Fruit fly (Drosophila melanogaster): ENCODE data around the gene CG17145.

DNA sequence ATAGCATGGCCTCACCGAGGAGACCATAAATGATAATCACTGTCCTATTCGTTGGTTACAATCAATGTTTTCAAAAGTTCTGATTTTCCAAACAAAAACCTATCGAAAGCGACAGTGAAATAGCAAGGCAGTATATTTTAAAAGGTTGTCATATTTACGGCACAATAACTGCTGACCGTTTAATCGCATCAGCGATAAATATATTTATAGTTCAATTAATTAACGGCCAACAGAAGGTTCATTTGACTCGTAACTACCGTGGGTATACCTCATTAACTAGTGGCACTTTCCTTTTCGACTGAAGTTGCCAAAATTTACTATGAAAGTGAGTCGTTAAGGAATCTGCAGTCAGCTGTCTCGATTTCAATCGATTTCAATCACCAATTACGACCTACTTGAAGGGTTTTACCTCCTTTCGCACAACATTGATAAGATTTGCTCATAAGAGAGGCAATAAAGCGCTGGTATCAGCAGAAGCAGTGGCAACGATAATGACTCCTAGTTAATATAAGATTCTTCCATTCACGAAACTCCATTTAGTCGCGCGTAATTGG, 1.9 kb downstream of the CG17145 start, which contains the start of gene CG17147:
- TF ChIP-seq CG4496 (GFP tag; IDR thresholded peaks at IDR 0.05), result no peak
- no peak for TF ChIP-seq CG8301 (tag; optimal IDR thresholded peaks at IDR 0.05)
- TF ChIP-seq CG17806 (tag; optimal IDR thresholded peaks at IDR 0.05), result no peak
- TF ChIP-seq CG9948 (tag; optimal IDR thresholded peaks at IDR 0.05), result no peak
- TF ChIP-seq CG34367 (tag; optimal IDR thresholded peaks at IDR 0.05), result no peak
- no peak for TF ChIP-seq rn (GFP tag; IDR thresholded peaks at IDR 0.05)
- no peak for TF ChIP-seq gl (tag; optimal IDR thresholded peaks at IDR 0.05)
- no peak for TF ChIP-seq Pif1A (GFP tag; optimal IDR thresholded peaks at IDR 0.05)
- TF ChIP-seq CG15710 (tag; optimal IDR thresholded peaks at IDR 0.05), result no peak
- no peak for TF ChIP-seq CG13204 (GFP tag; optimal IDR thresholded peaks at IDR 0.05)

Data from whole organism, pupa.